Worm (Caenorhabditis elegans): Measurements from ENCODE around the gene srbc-68.
A peak's percentile ranks its signal among the peaks of the same experiment; 100 is the strongest.

Gene srbc-68

DNA sequence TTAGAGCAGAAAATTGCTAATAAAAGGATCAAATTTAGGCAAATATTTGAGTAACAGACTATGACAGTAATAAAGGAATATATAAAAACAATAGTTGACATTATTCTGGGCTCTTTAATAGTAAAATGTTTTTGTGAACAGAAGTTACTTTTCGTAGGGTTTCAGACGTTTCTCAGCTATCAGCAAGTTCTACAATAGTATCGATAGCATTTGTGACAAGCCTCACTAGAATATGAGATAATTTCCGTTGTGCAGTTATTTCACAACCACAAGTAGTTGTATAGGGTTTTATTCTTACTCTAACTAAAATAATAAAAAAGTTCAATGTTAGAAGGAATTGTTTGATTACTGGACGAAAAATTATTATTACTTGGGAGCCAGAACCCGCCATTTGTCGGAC lies at the start of gene srbc-68:
Gene srbc-68 (minus strand): TSS at position 101 of the 400 bp plus-strand sequence.
- TF ChIP-seq ztf-29 (GFP tag; IDR thresholded peaks at IDR 0.05) (no peak), flt-1 (GFP tag; IDR thresholded peaks at IDR 0.05) (no peak), ztf-23 (GFP tag; IDR thresholded peaks at IDR 0.05) (no peak), ref-1 (GFP tag; conservative IDR thresholded peaks at IDR 0.05) (no peak), tab-1 (GFP tag; IDR thresholded peaks at IDR 0.05) (no peak), cog-1 (tag; optimal IDR thresholded peaks at IDR 0.05) (no peak), T22C8.4 (GFP tag; IDR thresholded peaks at IDR 0.05) (no peak), med-1 (GFP tag; optimal IDR thresholded peaks at IDR 0.05; ENCODE audit: insufficient read depth) (no peak), klf-2 (GFP tag; conservative IDR thresholded peaks at IDR 0.05) (no peak)

DNA sequence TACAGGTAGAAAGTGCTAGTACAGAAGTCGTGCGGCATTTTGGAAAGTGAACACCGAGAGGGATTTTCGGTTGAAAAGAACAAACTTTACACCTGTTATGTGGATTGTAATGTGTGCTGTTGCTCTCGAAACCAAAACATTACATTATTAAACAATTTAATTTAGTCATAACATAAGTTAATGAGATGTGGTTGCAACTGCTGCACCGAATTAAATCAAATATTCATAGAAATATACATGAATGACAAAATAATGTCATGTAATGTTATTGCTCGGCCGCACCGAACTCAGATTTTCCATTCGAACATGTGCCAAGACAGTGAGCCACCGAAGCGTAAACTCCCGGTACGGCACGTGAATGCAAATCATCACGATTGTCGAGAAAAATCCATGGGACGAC lies 48.5 kb upstream of the srbc-68 start, which contains the start of gene srh-213:
Gene srh-213 (minus strand): TSS at position 101 of the 400 bp plus-strand sequence.
- TF ChIP-seq ref-1 (GFP tag; conservative IDR thresholded peaks at IDR 0.05) (no peak), ztf-29 (GFP tag; IDR thresholded peaks at IDR 0.05) (no peak)

DNA sequence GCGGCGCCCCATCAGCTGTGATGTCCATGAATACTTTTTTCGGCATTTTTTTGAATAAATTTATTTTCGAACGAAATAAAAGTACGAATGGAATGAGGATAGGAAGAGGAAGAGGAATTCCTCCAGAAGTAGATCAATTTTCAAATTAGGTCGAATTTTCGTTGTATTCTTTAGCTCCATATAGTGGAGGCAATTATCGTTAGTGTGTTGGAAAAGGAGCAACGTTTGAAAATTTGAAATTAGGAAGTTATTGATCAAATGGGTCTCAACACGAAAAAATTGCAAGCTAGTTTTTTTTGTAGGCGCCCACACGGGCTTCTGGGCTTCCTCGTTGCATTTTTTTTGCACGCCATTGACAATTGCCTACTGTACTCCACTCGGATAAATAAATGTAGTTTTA lies 45.7 kb upstream of the srbc-68 start, which contains the start of gene T22F3.12:
Gene T22F3.12 (minus strand): TSS at position 101 of the 400 bp plus-strand sequence.
- no peak for TF ChIP-seq ztf-23 (GFP tag; IDR thresholded peaks at IDR 0.05)
- no peak for TF ChIP-seq T22C8.4 (GFP tag; IDR thresholded peaks at IDR 0.05)
- TF ChIP-seq cog-1 (tag; optimal IDR thresholded peaks at IDR 0.05) = no peak
- TF ChIP-seq flt-1 (GFP tag; IDR thresholded peaks at IDR 0.05) = no peak
- TF ChIP-seq med-1 (GFP tag; optimal IDR thresholded peaks at IDR 0.05; ENCODE audit: insufficient read depth) = no peak
- no peak for TF ChIP-seq klf-2 (GFP tag; conservative IDR thresholded peaks at IDR 0.05)
- no peak for TF ChIP-seq tab-1 (GFP tag; IDR thresholded peaks at IDR 0.05)
- TF ChIP-seq ref-1 (GFP tag; conservative IDR thresholded peaks at IDR 0.05) = no peak
- TF ChIP-seq ztf-29 (GFP tag; IDR thresholded peaks at IDR 0.05) = no peak

DNA sequence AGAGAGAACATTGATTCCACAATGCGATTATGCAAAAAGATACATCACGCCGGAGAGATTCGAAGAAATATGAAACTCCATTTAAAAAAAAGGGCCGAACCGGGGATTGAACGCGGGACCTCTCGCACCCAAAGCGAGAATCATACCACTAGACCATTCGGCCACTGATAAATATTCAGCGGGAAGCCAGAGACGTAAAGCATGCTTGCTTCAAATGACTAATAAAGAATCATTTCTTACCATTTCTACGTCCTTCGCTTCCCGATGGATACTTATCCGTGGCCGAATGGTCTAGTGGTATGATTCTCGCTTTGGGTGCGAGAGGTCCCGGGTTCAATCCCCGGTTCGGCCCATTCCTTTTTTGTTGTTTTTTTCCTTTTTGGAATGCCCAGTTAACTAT lies 41.8 kb upstream of the srbc-68 start:
- TF ChIP-seq ref-1 (GFP tag; conservative IDR thresholded peaks at IDR 0.05) = no peak
- TF ChIP-seq T22C8.4 (GFP tag; IDR thresholded peaks at IDR 0.05) = no peak
- TF ChIP-seq klf-2 (GFP tag; conservative IDR thresholded peaks at IDR 0.05) = no peak
- TF ChIP-seq ztf-23 (GFP tag; IDR thresholded peaks at IDR 0.05) = no peak
- no peak for TF ChIP-seq cog-1 (tag; optimal IDR thresholded peaks at IDR 0.05)
- TF ChIP-seq med-1 (GFP tag; optimal IDR thresholded peaks at IDR 0.05; ENCODE audit: insufficient read depth) = no peak
- no peak for TF ChIP-seq tab-1 (GFP tag; IDR thresholded peaks at IDR 0.05)
- TF ChIP-seq ztf-29 (GFP tag; IDR thresholded peaks at IDR 0.05) = no peak
- no peak for TF ChIP-seq flt-1 (GFP tag; IDR thresholded peaks at IDR 0.05)

DNA sequence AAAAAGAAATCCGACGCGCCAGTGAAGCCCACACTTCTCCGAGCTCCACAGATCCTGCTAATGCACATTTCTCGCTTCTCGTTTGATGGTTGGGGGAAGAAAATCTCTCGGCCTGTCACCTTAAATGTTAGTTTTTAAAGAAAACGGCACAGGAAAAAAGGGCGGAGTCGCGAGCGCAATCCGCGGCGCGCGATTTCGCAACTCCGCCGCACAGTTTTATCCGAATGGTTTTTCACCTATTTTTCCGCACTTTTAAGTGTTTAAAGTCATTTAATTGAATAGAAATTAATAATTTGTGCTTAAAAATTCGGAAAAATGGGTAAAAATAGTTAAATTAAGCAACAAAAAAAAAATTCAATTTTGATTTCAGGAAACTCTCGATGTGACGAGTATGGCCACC lies 41.2 kb upstream of the srbc-68 start:
- TF ChIP-seq flt-1 (GFP tag; IDR thresholded peaks at IDR 0.05) = peak; percentile 74
- peak; percentile 66 for TF ChIP-seq med-1 (GFP tag; optimal IDR thresholded peaks at IDR 0.05; ENCODE audit: insufficient read depth)
- TF ChIP-seq T22C8.4 (GFP tag; IDR thresholded peaks at IDR 0.05) = 0 out of 2 replicates have a peak, but pooled peaks have one; percentile 15
- TF ChIP-seq cog-1 (tag; optimal IDR thresholded peaks at IDR 0.05) = no peak
- TF ChIP-seq tab-1 (GFP tag; IDR thresholded peaks at IDR 0.05) = peak; percentile 81; the same call in 1 of the 2 replicates
- TF ChIP-seq ref-1 (GFP tag; conservative IDR thresholded peaks at IDR 0.05) = no peak
- peak; percentile 76 for TF ChIP-seq ztf-23 (GFP tag; IDR thresholded peaks at IDR 0.05)
- peak; percentile 49; the same call in 1 of the 2 replicates for TF ChIP-seq ztf-29 (GFP tag; IDR thresholded peaks at IDR 0.05)
- TF ChIP-seq klf-2 (GFP tag; conservative IDR thresholded peaks at IDR 0.05) = 0 out of 2 replicates have a peak, but pooled peaks have one; percentile 57

DNA sequence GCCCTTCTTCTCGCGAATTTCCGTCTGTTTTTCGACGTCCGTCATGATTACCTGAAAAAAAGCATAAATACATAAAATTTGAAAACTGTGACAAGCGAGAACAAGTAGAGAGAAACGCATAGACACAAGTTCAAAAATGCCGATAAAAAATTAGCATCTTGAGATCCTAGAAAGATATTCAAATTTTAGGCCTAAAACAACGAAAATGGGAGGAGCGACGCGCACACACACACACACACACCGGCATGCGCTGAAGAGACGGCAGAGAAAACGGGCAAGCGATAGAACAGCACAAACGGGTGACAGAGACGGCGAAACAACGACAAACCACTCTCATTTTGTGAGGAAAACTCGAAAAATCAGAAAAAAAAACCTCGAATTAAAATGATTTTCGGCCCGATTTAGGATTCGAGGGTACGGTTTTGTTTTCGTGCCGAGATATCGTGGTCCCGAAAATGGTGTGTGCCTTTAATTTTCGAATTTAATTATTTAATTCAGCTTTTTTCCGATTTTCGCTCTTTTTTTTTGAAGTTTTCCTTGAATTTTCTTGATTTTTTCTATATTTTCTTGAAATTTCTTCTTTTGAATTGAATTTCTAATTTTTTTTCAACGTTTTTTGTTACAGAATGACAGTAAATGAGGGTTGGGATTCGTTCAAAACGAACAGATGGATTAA lies 39.7 kb upstream of the srbc-68 start, which contains the start of the genes rpl-11.1 and T22F3.2:
Gene rpl-11.1 (minus strand): TSS at position 51 of the 676 bp plus-strand sequence.
Gene T22F3.2 (plus strand): TSS at position 626 of the 676 bp plus-strand sequence.
- TF ChIP-seq flt-1 (GFP tag; IDR thresholded peaks at IDR 0.05) (no peak), klf-2 (GFP tag; conservative IDR thresholded peaks at IDR 0.05) (no peak), cog-1 (tag; optimal IDR thresholded peaks at IDR 0.05) (no peak), med-1 (GFP tag; optimal IDR thresholded peaks at IDR 0.05; ENCODE audit: insufficient read depth) (no peak), tab-1 (GFP tag; IDR thresholded peaks at IDR 0.05) (no peak), ref-1 (GFP tag; conservative IDR thresholded peaks at IDR 0.05) (no peak), T22C8.4 (GFP tag; IDR thresholded peaks at IDR 0.05) (no peak), ztf-23 (GFP tag; IDR thresholded peaks at IDR 0.05) (no peak), ztf-29 (GFP tag; IDR thresholded peaks at IDR 0.05) (no peak)

DNA sequence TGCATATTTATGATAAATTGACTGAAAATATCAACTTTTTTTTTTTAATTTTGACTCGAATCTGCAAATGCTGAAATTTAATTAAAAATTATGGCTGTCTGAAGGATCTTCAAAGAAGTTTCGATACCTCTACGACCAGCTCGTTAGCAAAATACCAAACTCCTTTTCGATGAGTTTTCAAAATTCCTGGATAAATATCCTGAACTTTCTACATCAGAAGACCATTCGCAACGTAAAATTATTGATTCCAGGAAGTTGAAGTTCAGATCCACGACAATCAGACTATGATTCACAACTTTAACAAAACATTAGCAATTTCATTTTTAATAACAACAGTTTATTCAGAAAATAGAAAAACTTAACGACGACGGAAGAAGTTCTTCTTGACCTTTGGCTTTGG lies 38.6 kb upstream of the srbc-68 start:
- TF ChIP-seq ztf-23 (GFP tag; IDR thresholded peaks at IDR 0.05) = no peak
- TF ChIP-seq klf-2 (GFP tag; conservative IDR thresholded peaks at IDR 0.05) = no peak
- no peak for TF ChIP-seq cog-1 (tag; optimal IDR thresholded peaks at IDR 0.05)
- no peak for TF ChIP-seq ref-1 (GFP tag; conservative IDR thresholded peaks at IDR 0.05)
- TF ChIP-seq med-1 (GFP tag; optimal IDR thresholded peaks at IDR 0.05; ENCODE audit: insufficient read depth) = no peak
- no peak for TF ChIP-seq tab-1 (GFP tag; IDR thresholded peaks at IDR 0.05)
- no peak for TF ChIP-seq ztf-29 (GFP tag; IDR thresholded peaks at IDR 0.05)
- TF ChIP-seq T22C8.4 (GFP tag; IDR thresholded peaks at IDR 0.05) = no peak
- TF ChIP-seq flt-1 (GFP tag; IDR thresholded peaks at IDR 0.05) = no peak

- TF ChIP-seq ztf-23 (GFP tag; IDR thresholded peaks at IDR 0.05) = no peak
- no peak for TF ChIP-seq cog-1 (tag; optimal IDR thresholded peaks at IDR 0.05)
- no peak for TF ChIP-seq ztf-29 (GFP tag; IDR thresholded peaks at IDR 0.05)
- TF ChIP-seq flt-1 (GFP tag; IDR thresholded peaks at IDR 0.05) = no peak
- no peak for TF ChIP-seq T22C8.4 (GFP tag; IDR thresholded peaks at IDR 0.05)
- TF ChIP-seq tab-1 (GFP tag; IDR thresholded peaks at IDR 0.05) = no peak
- TF ChIP-seq ref-1 (GFP tag; conservative IDR thresholded peaks at IDR 0.05) = no peak
- TF ChIP-seq med-1 (GFP tag; optimal IDR thresholded peaks at IDR 0.05; ENCODE audit: insufficient read depth) = no peak
- TF ChIP-seq klf-2 (GFP tag; conservative IDR thresholded peaks at IDR 0.05) = no peak
Observed at ce11 chrV:3583622-3584021, 37.2 kb upstream of the srbc-68 start.

- TF ChIP-seq flt-1 (GFP tag; IDR thresholded peaks at IDR 0.05) (no peak), ref-1 (GFP tag; conservative IDR thresholded peaks at IDR 0.05) (no peak), ztf-29 (GFP tag; IDR thresholded peaks at IDR 0.05) (no peak), ztf-23 (GFP tag; IDR thresholded peaks at IDR 0.05) (no peak), T22C8.4 (GFP tag; IDR thresholded peaks at IDR 0.05) (no peak), med-1 (GFP tag; optimal IDR thresholded peaks at IDR 0.05; ENCODE audit: insufficient read depth) (no peak), klf-2 (GFP tag; conservative IDR thresholded peaks at IDR 0.05) (no peak), tab-1 (GFP tag; IDR thresholded peaks at IDR 0.05) (no peak), cog-1 (tag; optimal IDR thresholded peaks at IDR 0.05) (no peak)
Observed at ce11 chrV:3582671-3583070, 36.3 kb upstream of the srbc-68 start.

Measured in whole organism, midembryonic.